Fruit fly (Drosophila melanogaster): ENCODE measurements around the gene BoYb.
A peak's percentile ranks its signal among the peaks of the same experiment; 100 is the strongest.

The BoYb gene

dm6 chr3L:22871845-22872361 is 29.8 kb upstream of the BoYb start, which contains the start of the genes CG11109 and Arf1 (continued):
- no peak for TF ChIP-seq PHDP (tag; optimal IDR thresholded peaks at IDR 0.05)
- peak; percentile 33 for TF ChIP-seq Doc3 (GFP tag; IDR thresholded peaks at IDR 0.05; ENCODE audit: partially characterized antibody)
- TF ChIP-seq pb (GFP tag; optimal IDR thresholded peaks at IDR 0.05): no peak
- no peak for TF ChIP-seq ssp (GFP tag; IDR thresholded peaks at IDR 0.05)
- no peak for TF ChIP-seq Lpt (GFP tag; optimal IDR thresholded peaks at IDR 0.05)
- TF ChIP-seq zen (tag; optimal IDR thresholded peaks at IDR 0.05): peak; percentile 0
- peak in 1 of 2 experiments; percentile 7 for TF ChIP-seq Pdp1 (GFP tag; optimal IDR thresholded peaks at IDR 0.05)
- TF ChIP-seq Hsf (GFP tag; optimal IDR thresholded peaks at IDR 0.05): no peak
- TF ChIP-seq crol (GFP tag; IDR thresholded peaks at IDR 0.05): peak; percentile 67
- TF ChIP-seq bsh (GFP tag; optimal IDR thresholded peaks at IDR 0.05): no peak
- no peak for TF ChIP-seq lov (optimal IDR thresholded peaks at IDR 0.05)
- no peak for TF ChIP-seq lov (GFP tag; IDR thresholded peaks at IDR 0.05)
- peak; percentile 25; the same call in 1 of the 3 replicates for TF ChIP-seq CG11695 (GFP tag; IDR thresholded peaks at IDR 0.05)
- TF ChIP-seq CG2129 (GFP tag; IDR thresholded peaks at IDR 0.05; ENCODE audit: partially characterized antibody): peak; percentile 47
- peak; percentile 30 for TF ChIP-seq CG12769 (tag; optimal IDR thresholded peaks at IDR 0.05)
- peak; percentile 7 for TF ChIP-seq gfzf (GFP tag; optimal IDR thresholded peaks at IDR 0.05)
- TF ChIP-seq crp (GFP tag; optimal IDR thresholded peaks at IDR 0.05): peak in 1 of 2 experiments; percentile 43
- no peak for TF ChIP-seq CG30403 (GFP tag; optimal IDR thresholded peaks at IDR 0.05)
- TF ChIP-seq row (GFP tag; IDR thresholded peaks at IDR 0.05): peak; percentile 60
- no peak for TF ChIP-seq CG16815 (GFP tag; optimal IDR thresholded peaks at IDR 0.05)
- TF ChIP-seq YL-1 (GFP tag; optimal IDR thresholded peaks at IDR 0.05): peak; percentile 94
- peak; percentile 59 for TF ChIP-seq vnd (GFP tag; IDR thresholded peaks at IDR 0.05; ENCODE audit: partially characterized antibody)
- TF ChIP-seq Med (GFP tag): peak; percentile 81
- TF ChIP-seq nau (GFP tag; optimal IDR thresholded peaks at IDR 0.05): peak; percentile 1
- TF ChIP-seq CG9437 (GFP tag; optimal IDR thresholded peaks at IDR 0.05): no peak
- TF ChIP-seq chinmo (GFP tag; IDR thresholded peaks at IDR 0.05; ENCODE audit: partially characterized antibody): peak; percentile 80
- no peak for TF ChIP-seq dpn (GFP tag; optimal IDR thresholded peaks at IDR 0.05)
- TF ChIP-seq Opbp (GFP tag; IDR thresholded peaks at IDR 0.05; ENCODE audit: partially characterized antibody): peak; percentile 82
- no peak; the same call in 1 of the 2 replicates for TF ChIP-seq NFAT (GFP tag; IDR thresholded peaks at IDR 0.05)
- TF ChIP-seq CG4854 (GFP tag; optimal IDR thresholded peaks at IDR 0.05): peak; percentile 86
- no peak for TF ChIP-seq trh (GFP tag; optimal IDR thresholded peaks at IDR 0.05)
- TF ChIP-seq CG33557 (GFP tag; optimal IDR thresholded peaks at IDR 0.05): no peak
- peak; percentile 45 for TF ChIP-seq CG3847 (GFP tag; IDR thresholded peaks at IDR 0.05)
- TF ChIP-seq ase (GFP tag; IDR thresholded peaks at IDR 0.05): no peak
- no peak for TF ChIP-seq CG4404 (GFP tag; IDR thresholded peaks at IDR 0.05)
- peak; percentile 54 for TF ChIP-seq CG9932 (GFP tag; IDR thresholded peaks at IDR 0.05)
- TF ChIP-seq CG8359 (GFP tag; optimal IDR thresholded peaks at IDR 0.05; ENCODE audit: borderline replicate concordance): no peak
- TF ChIP-seq grn (GFP tag; optimal IDR thresholded peaks at IDR 0.05): no peak
- TF ChIP-seq CG9609 (GFP tag; optimal IDR thresholded peaks at IDR 0.05): no peak
- no peak for TF ChIP-seq pnt (GFP tag; optimal IDR thresholded peaks at IDR 0.05)
- TF ChIP-seq ara (GFP tag; IDR thresholded peaks at IDR 0.05): no peak
- TF ChIP-seq onecut (GFP tag; IDR thresholded peaks at IDR 0.05): peak; percentile 27; the same call in 1 of the 2 replicates
- TF ChIP-seq CG7928 (GFP tag; optimal IDR thresholded peaks at IDR 0.05): no peak
- TF ChIP-seq usp (GFP tag; optimal IDR thresholded peaks at IDR 0.05): no peak
- peak; percentile 68 for TF ChIP-seq HmgZ (tag; optimal IDR thresholded peaks at IDR 0.05)
- TF ChIP-seq CG8290 (GFP tag; optimal IDR thresholded peaks at IDR 0.05): no peak
- TF ChIP-seq CG8290 (tag; optimal IDR thresholded peaks at IDR 0.05): peak in 1 of 2 experiments; percentile 76
- TF ChIP-seq MBD-R2 (GFP tag; IDR thresholded peaks at IDR 0.05): peak; percentile 76
- peak; percentile 30 for TF ChIP-seq CG8924 (tag; optimal IDR thresholded peaks at IDR 0.05)
- TF ChIP-seq Myb (GFP tag; optimal IDR thresholded peaks at IDR 0.05): peak; percentile 44
- TF ChIP-seq ato (GFP tag; IDR thresholded peaks at IDR 0.05; ENCODE audit: partially characterized antibody): peak; percentile 84

Measured in whole organism, embryonic.